Worm (Caenorhabditis elegans): ENCODE results near the gene T27E7.3.

Gene T27E7.3

DNA sequence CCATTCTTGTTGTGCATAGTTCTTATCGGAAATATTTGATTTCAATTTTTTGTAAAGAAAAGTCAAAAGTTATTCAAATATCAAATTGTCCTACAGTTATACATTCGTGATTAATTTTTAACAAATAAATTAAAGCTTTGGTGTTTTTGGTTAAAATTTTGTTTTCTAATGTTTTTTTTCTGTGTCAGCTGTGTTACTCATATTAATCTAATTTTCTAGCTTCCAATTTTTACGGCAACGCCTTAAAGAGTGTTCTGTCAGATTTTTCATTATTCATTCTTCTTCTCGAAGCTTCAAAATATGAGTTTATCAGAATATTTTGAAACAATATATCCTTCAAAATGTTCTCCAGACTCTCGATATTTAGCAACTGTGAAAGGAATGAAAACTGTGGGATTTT lies 5.2 kb upstream of the T27E7.3 start, which contains the start of gene srh-63:
srh-63 (plus strand) TSS at position 301 of the 400 bp plus-strand sequence.
- no peak for TF ChIP-seq chd-7 (tag; optimal IDR thresholded peaks at IDR 0.05)
- TF ChIP-seq ztf-28 (GFP tag; IDR thresholded peaks at IDR 0.05) = no peak
- TF ChIP-seq dox-1 (GFP tag; IDR thresholded peaks at IDR 0.05) = no peak
- TF ChIP-seq somi-1 (GFP tag; optimal IDR thresholded peaks at IDR 0.05) = no peak
- TF ChIP-seq F22D6.2 (tag; optimal IDR thresholded peaks at IDR 0.05) = no peak
- no peak for TF ChIP-seq F10E7.11 (tag; optimal IDR thresholded peaks at IDR 0.05)
- TF ChIP-seq D2030.7 (GFP tag; IDR thresholded peaks at IDR 0.05) = no peak
- no peak for TF ChIP-seq efl-1 (GFP tag; optimal IDR thresholded peaks at IDR 0.05)

DNA sequence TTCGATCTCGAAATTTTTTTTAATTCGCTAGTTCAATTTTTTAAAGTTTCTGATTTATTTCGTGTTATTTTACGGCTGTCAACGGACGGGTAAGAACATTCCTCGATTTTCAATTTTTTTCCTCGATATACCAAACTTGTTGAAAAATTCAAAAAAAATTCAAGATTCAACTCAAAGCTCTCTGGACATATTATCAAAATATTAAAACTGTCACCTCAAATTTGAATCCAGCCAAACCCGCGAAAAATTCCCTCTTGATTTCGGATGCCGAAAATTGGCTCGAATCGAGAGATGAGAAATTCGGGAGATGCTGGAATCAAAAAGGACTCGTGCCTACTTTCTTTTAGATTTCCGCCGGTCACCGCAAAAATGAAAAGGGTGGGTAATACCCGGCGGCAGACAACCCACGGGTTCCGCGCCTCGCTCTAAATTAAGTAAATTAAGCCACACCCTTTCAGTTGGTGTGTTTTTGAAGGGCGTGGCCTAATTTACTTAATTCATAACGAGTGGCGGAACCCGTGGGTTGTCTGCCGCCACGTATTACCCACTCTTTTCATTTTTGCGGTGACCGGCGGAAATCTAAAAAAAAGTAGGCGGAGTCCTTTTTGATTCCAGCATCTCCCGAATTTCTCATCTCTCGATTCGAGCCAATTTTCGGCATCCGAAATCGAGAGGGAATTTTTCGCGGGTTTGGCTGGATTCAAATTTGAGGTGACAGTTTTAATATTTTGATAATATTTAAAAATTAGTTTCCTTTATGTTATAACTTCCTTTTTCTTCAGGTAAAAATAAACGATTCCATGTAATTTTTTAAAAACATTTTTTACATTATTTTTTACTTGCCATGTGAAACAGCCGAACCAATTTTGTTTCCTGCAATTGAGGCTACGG lies 3.3 kb upstream of the T27E7.3 start:
- TF ChIP-seq F33H1.4 (GFP tag; IDR thresholded peaks at IDR 0.05) (peak; percentile 63), pbrm-1 (GFP tag; IDR thresholded peaks at IDR 0.05) (peak; percentile 99), nfyb-1 (GFP tag; IDR thresholded peaks at IDR 0.05) (peak; percentile 77), ekl-4 (GFP tag; IDR thresholded peaks at IDR 0.05) (peak; percentile 78), lsl-1 (GFP tag; optimal IDR thresholded peaks at IDR 0.05) (peak; percentile 44), B0019.2 (GFP tag; conservative IDR thresholded peaks at IDR 0.05) (peak; percentile 39; the same call in 1 of the 2 replicates), ceh-91 (GFP tag; IDR thresholded peaks at IDR 0.05) (peak; percentile 62; the same call in 1 of the 2 replicates), Y53G8AR.9 (GFP tag; conservative IDR thresholded peaks at IDR 0.05) (peak; percentile 86), mcd-1 (GFP tag; IDR thresholded peaks at IDR 0.05) (peak; percentile 66), hsf-1 (GFP tag; IDR thresholded peaks at IDR 0.05) (peak; percentile 80), F49E8.2 (tag; optimal IDR thresholded peaks at IDR 0.05; ENCODE audit: insufficient read depth) (peak; percentile 18), attf-3 (GFP tag; conservative IDR thresholded peaks at IDR 0.05) (peak; percentile 48; the same call in 1 of the 2 replicates), B0336.3 (GFP tag; IDR thresholded peaks at IDR 0.05) (peak; percentile 52; the same call in 1 of the 2 replicates), ztf-28 (GFP tag; IDR thresholded peaks at IDR 0.05) (peak; percentile 82; the same call in 1 of the 2 replicates), dox-1 (GFP tag; IDR thresholded peaks at IDR 0.05) (peak; percentile 86), lir-1 (GFP tag; conservative IDR thresholded peaks at IDR 0.05) (0 out of 2 replicates have a peak, but pooled peaks have one; percentile 13), snpc-4 (GFP tag; optimal IDR thresholded peaks at IDR 0.05) (peak; percentile 91), snpc-4 (tag; optimal IDR thresholded peaks at IDR 0.05) (peak; percentile 93 to 99 (median 94)), tbp1 (GFP tag; optimal IDR thresholded peaks at IDR 0.05) (peak; percentile 68), attf-6 (GFP tag; IDR thresholded peaks at IDR 0.05) (peak; percentile 100), snpc-3.4 (tag; optimal IDR thresholded peaks at IDR 0.05) (peak; percentile 16), nfya-2 (GFP tag; IDR thresholded peaks at IDR 0.05) (0 out of 2 replicates have a peak, but pooled peaks have one; percentile 55), madf-3 (GFP tag; IDR thresholded peaks at IDR 0.05) (peak; percentile 75; the same call in 1 of the 2 replicates), egrh-3 (GFP tag; IDR thresholded peaks at IDR 0.05) (peak; percentile 45; the same call in 1 of the 2 replicates), ceh-100 (GFP tag; IDR thresholded peaks at IDR 0.05) (peak; percentile 87), D2030.7 (GFP tag; IDR thresholded peaks at IDR 0.05) (peak; percentile 97), snpc-1.3 (tag; optimal IDR thresholded peaks at IDR 0.05; ENCODE audit: insufficient read depth) (peak; percentile 8), rcor-1 (GFP tag; IDR thresholded peaks at IDR 0.05) (peak; percentile 88), hmg-1.2 (GFP tag; IDR thresholded peaks at IDR 0.05) (peak; percentile 84), madf-6 (GFP tag; IDR thresholded peaks at IDR 0.05) (peak; percentile 88), madf-8 (GFP tag; conservative IDR thresholded peaks at IDR 0.05) (peak; percentile 57), cebp-2 (GFP tag; IDR thresholded peaks at IDR 0.05) (peak; percentile 91; the same call in 1 of the 2 replicates), Y56A3A.18 (GFP tag; IDR thresholded peaks at IDR 0.05) (peak; percentile 72), hmg-20 (GFP tag; IDR thresholded peaks at IDR 0.05) (peak; percentile 56; the same call in 1 of the 2 replicates), snpc-1.1 (tag; optimal IDR thresholded peaks at IDR 0.05; ENCODE audit: insufficient read depth) (peak; percentile 81), ztf-25 (GFP tag; IDR thresholded peaks at IDR 0.05) (0 out of 2 replicates have a peak, but pooled peaks have one; percentile 25), C17E4.6 (GFP tag; IDR thresholded peaks at IDR 0.05) (peak; percentile 73; the same call in 1 of the 2 replicates), xnd-1 (tag; optimal IDR thresholded peaks at IDR 0.05) (peak; percentile 33)

Data from whole organism, young adult.